Fruit fly (Drosophila melanogaster): Measurements from ENCODE around the gene Syn.

Gene Syn

dm6 chr3R:10167280-10167679, 23.2 kb upstream of the Syn start:
- no peak for TF ChIP-seq Dfd (GFP tag; optimal IDR thresholded peaks at IDR 0.05)
- TF ChIP-seq Abd-B (GFP tag; optimal IDR thresholded peaks at IDR 0.05) = no peak
- TF ChIP-seq rgr (GFP tag; optimal IDR thresholded peaks at IDR 0.05) = no peak
- TF ChIP-seq N (GFP tag; optimal IDR thresholded peaks at IDR 0.05) = no peak
- no peak for TF ChIP-seq tai (GFP tag; optimal IDR thresholded peaks at IDR 0.05)
- TF ChIP-seq br (GFP tag; optimal IDR thresholded peaks at IDR 0.05) = no peak
- no peak for TF ChIP-seq fru (GFP tag; optimal IDR thresholded peaks at IDR 0.05)

- TF ChIP-seq woc (GFP tag; optimal IDR thresholded peaks at IDR 0.05) (peak; percentile 57), h (GFP tag; optimal IDR thresholded peaks at IDR 0.05) (peak; percentile 35), CG32264 (GFP tag; optimal IDR thresholded peaks at IDR 0.05) (peak; percentile 72), sv (GFP tag; optimal IDR thresholded peaks at IDR 0.05) (no peak), OdsH (GFP tag; optimal IDR thresholded peaks at IDR 0.05) (peak; percentile 63), Hr83 (GFP tag; optimal IDR thresholded peaks at IDR 0.05; ENCODE audit: poor library complexity, severe bottlenecking) (peak; percentile 52), Jra (GFP tag; optimal IDR thresholded peaks at IDR 0.05) (peak; percentile 58), CrebA (GFP tag; optimal IDR thresholded peaks at IDR 0.05; ENCODE audit: borderline replicate concordance) (peak; percentile 23), tai (GFP tag; optimal IDR thresholded peaks at IDR 0.05) (no peak), jim (GFP tag; optimal IDR thresholded peaks at IDR 0.05) (no peak), rgr (GFP tag; optimal IDR thresholded peaks at IDR 0.05) (peak; percentile 51), ey (GFP tag; optimal IDR thresholded peaks at IDR 0.05) (peak; percentile 65), Rel (GFP tag; optimal IDR thresholded peaks at IDR 0.05) (no peak), Rel (tag; optimal IDR thresholded peaks at IDR 0.05) (no peak), dmrt93B (GFP tag; optimal IDR thresholded peaks at IDR 0.05) (peak; percentile 57), Dif (GFP tag; optimal IDR thresholded peaks at IDR 0.05; ENCODE audit: partially characterized antibody) (no peak), Hnf4 (GFP tag; optimal IDR thresholded peaks at IDR 0.05) (peak; percentile 20), foxo (GFP tag; optimal IDR thresholded peaks at IDR 0.05) (peak in 1 of 2 experiments; percentile 65), HLH106 (tag; optimal IDR thresholded peaks at IDR 0.05) (peak; percentile 59), Sp1 (GFP tag; optimal IDR thresholded peaks at IDR 0.05) (peak; percentile 61), fru (GFP tag; optimal IDR thresholded peaks at IDR 0.05) (peak; percentile 56), psq (GFP tag; optimal IDR thresholded peaks at IDR 0.05) (peak; percentile 33), br (GFP tag; optimal IDR thresholded peaks at IDR 0.05) (peak; percentile 15), Vsx2 (GFP tag; optimal IDR thresholded peaks at IDR 0.05; ENCODE audit: partially characterized antibody) (no peak)
These were observed 21.9 kb upstream of the Syn start for dm6 chr3R:10168483-10169064.

- TF ChIP-seq GATAd (GFP tag; optimal IDR thresholded peaks at IDR 0.05) (no peak), OdsH (GFP tag; optimal IDR thresholded peaks at IDR 0.05) (peak; percentile 15), CG9705 (GFP tag; optimal IDR thresholded peaks at IDR 0.05) (no peak), HLH106 (tag; optimal IDR thresholded peaks at IDR 0.05) (no peak)
These were observed 21.2 kb upstream of the Syn start for dm6 chr3R:10169124-10169766.

- TF ChIP-seq tai (GFP tag; optimal IDR thresholded peaks at IDR 0.05) (no peak), Hr78 (GFP tag; optimal IDR thresholded peaks at IDR 0.05) (no peak), brk (GFP tag; optimal IDR thresholded peaks at IDR 0.05) (peak; percentile 72), HLH106 (tag; optimal IDR thresholded peaks at IDR 0.05) (peak; percentile 96), OdsH (GFP tag; optimal IDR thresholded peaks at IDR 0.05) (peak; percentile 91), Jra (GFP tag; optimal IDR thresholded peaks at IDR 0.05) (peak; percentile 12), N (GFP tag; optimal IDR thresholded peaks at IDR 0.05) (no peak), fru (GFP tag; optimal IDR thresholded peaks at IDR 0.05) (peak; percentile 90), foxo (GFP tag; optimal IDR thresholded peaks at IDR 0.05) (peak; percentile 28 to 95), sage (GFP tag; optimal IDR thresholded peaks at IDR 0.05) (peak; percentile 88), Rel (GFP tag; optimal IDR thresholded peaks at IDR 0.05) (peak; percentile 37), Rel (tag; optimal IDR thresholded peaks at IDR 0.05) (peak; percentile 77), ey (GFP tag; optimal IDR thresholded peaks at IDR 0.05) (peak; percentile 79), sv (GFP tag; optimal IDR thresholded peaks at IDR 0.05) (peak; percentile 72), dsf (GFP tag; optimal IDR thresholded peaks at IDR 0.05; ENCODE audit: borderline replicate concordance) (peak; percentile 8), usp (GFP tag; optimal IDR thresholded peaks at IDR 0.05) (no peak), CrebA (GFP tag; optimal IDR thresholded peaks at IDR 0.05; ENCODE audit: borderline replicate concordance) (peak; percentile 15), lola (GFP tag; optimal IDR thresholded peaks at IDR 0.05) (no peak), CG32264 (GFP tag; optimal IDR thresholded peaks at IDR 0.05) (peak; percentile 70), Hnf4 (GFP tag; optimal IDR thresholded peaks at IDR 0.05) (peak; percentile 69), Vsx2 (GFP tag; optimal IDR thresholded peaks at IDR 0.05; ENCODE audit: partially characterized antibody) (peak; percentile 31), Myc (optimal IDR thresholded peaks at IDR 0.05) (peak; percentile 7), psq (GFP tag; optimal IDR thresholded peaks at IDR 0.05) (peak; percentile 94), rgr (GFP tag; optimal IDR thresholded peaks at IDR 0.05) (peak; percentile 93), Abd-B (GFP tag; optimal IDR thresholded peaks at IDR 0.05) (no peak), GATAd (GFP tag; optimal IDR thresholded peaks at IDR 0.05) (peak; percentile 40), Hr83 (GFP tag; optimal IDR thresholded peaks at IDR 0.05; ENCODE audit: poor library complexity, severe bottlenecking) (peak; percentile 67), dl (GFP tag; optimal IDR thresholded peaks at IDR 0.05; ENCODE audit: insufficient read depth in 1 of 2, partially characterized antibody in 2 of 2) (peak; percentile 60 to 85), h (GFP tag; optimal IDR thresholded peaks at IDR 0.05) (peak; percentile 89), jim (GFP tag; optimal IDR thresholded peaks at IDR 0.05) (peak; percentile 50), Sp1 (GFP tag; optimal IDR thresholded peaks at IDR 0.05) (peak; percentile 94), Mio (GFP tag; optimal IDR thresholded peaks at IDR 0.05) (peak; percentile 30)
These were observed 20.1 kb upstream of the Syn start, which contains the start of gene Best1 for dm6 chr3R:10170356-10170876. Best1 (minus strand) TSS chr3R:10170487.
